Worm (Caenorhabditis elegans) whole organism, L2 larva: ENCODE results near the gene chhy-1.

Experiments
- F13H6.1 ChIP-seq: sonication (generic microtip); optimal IDR thresholded peaks from 2 replicates; lab custom pipeline; 2016; ENCODE audit warnings: missing genetic modification characterization, missing compliant biosample characterization
- Y55F3AM.14 ChIP-seq: fragments of 200-800 bp; sonication (Bioruptor generic); optimal IDR thresholded peaks from 2 replicates; lab custom pipeline; 2018; ENCODE audit warnings: mild to moderate bottlenecking, missing genetic modification characterization, missing compliant biosample characterization
- ZK546.5 ChIP-seq: sonication (generic microtip); optimal IDR thresholded peaks from 2 replicates; lab custom pipeline; 2017; ENCODE audit warnings: missing biosample characterization, missing genetic modification characterization
- alr-1 ChIP-seq: fragments of 150-350 bp; optimal IDR thresholded peaks from 2 replicates; lab custom pipeline; 2014; ENCODE audit warnings: missing biosample characterization, missing genetic modification characterization
- aly-2 ChIP-seq: fragments of 150-350 bp; optimal IDR thresholded peaks from 2 replicates; lab custom pipeline; 2014; ENCODE audit warnings: missing biosample characterization, missing genetic modification characterization
- blmp-1 ChIP-seq: sonication (generic microtip); optimal IDR thresholded peaks from 2 replicates; lab custom pipeline; 2017; ENCODE audit warnings: missing genetic modification characterization, mild to moderate bottlenecking, missing compliant biosample characterization, antibody characterized with exemption, moderate library complexity; ENCODE audit not compliant: insufficient read depth
- ceh-82 ChIP-seq: fragments of 150-350 bp; optimal IDR thresholded peaks from 2 replicates; lab custom pipeline; 2014; ENCODE audit warnings: missing biosample characterization, missing genetic modification characterization
- crh-2 ChIP-seq: sonication (generic microtip); optimal IDR thresholded peaks from 2 replicates; lab custom pipeline; 2017; ENCODE audit warnings: missing biosample characterization, missing genetic modification characterization
- egl-27 ChIP-seq: sonication (generic microtip); optimal IDR thresholded peaks from 3 replicates; lab custom pipeline; 2017; ENCODE audit warnings: missing biosample characterization, missing genetic modification reagents, missing genetic modification characterization
- elt-3 ChIP-seq: sonication (generic microtip); optimal IDR thresholded peaks from 2 replicates; lab custom pipeline; 2017; ENCODE audit warnings: missing biosample characterization, missing genetic modification characterization
- fos-1 ChIP-seq: fragments of 150-350 bp; optimal IDR thresholded peaks from 2 replicates; lab custom pipeline; 2014; ENCODE audit warnings: missing biosample characterization, missing genetic modification characterization
- gmeb-1 ChIP-seq: fragments of 150-350 bp; optimal IDR thresholded peaks from 2 replicates; lab custom pipeline; 2014; ENCODE audit warnings: missing biosample characterization, missing genetic modification characterization
- lin-11 ChIP-seq: fragments of 150-350 bp; sonication (generic microtip); optimal IDR thresholded peaks from 2 replicates; lab custom pipeline; 2014; ENCODE audit warnings: missing biosample characterization, missing genetic modification characterization, inconsistent platforms, mixed read lengths
- lin-13 ChIP-seq: fragments of 150-350 bp; optimal IDR thresholded peaks from 2 replicates; lab custom pipeline; 2014; ENCODE audit warnings: missing biosample characterization, missing genetic modification reagents, missing genetic modification characterization
- lin-39 ChIP-seq: fragments of 150-350 bp; optimal IDR thresholded peaks from 2 replicates; lab custom pipeline; 2014; ENCODE audit warnings: missing biosample characterization, missing genetic modification reagents, missing genetic modification characterization
- lsy-2 ChIP-seq, 2 experiments: fragments of 150-350 bp in 1 of 2; sonication (generic microtip) in 1 of 2; optimal IDR thresholded peaks; 2 replicates each; lab custom pipeline; 2014 to 2017; ENCODE audit warnings: missing biosample characterization in 2 of 2, missing genetic modification characterization in 2 of 2
- mbf-1 ChIP-seq: sonication (generic microtip); optimal IDR thresholded peaks from 2 replicates; lab custom pipeline; 2017; ENCODE audit warnings: missing biosample characterization, missing genetic modification characterization
- mdl-1 ChIP-seq, 2 experiments: fragments of 150-350 bp in 1 of 2; sonication (generic microtip) in 1 of 2; optimal IDR thresholded peaks; 2 replicates each; lab custom pipeline; 2017; ENCODE audit warnings: missing biosample characterization in 2 of 2, missing genetic modification characterization in 2 of 2
- nhr-10 ChIP-seq: sonication (generic microtip); optimal IDR thresholded peaks from 2 replicates; lab custom pipeline; 2017; ENCODE audit warnings: missing biosample characterization, missing genetic modification characterization
- nhr-11 ChIP-seq: fragments of 150-350 bp; optimal IDR thresholded peaks from 2 replicates; lab custom pipeline; 2014; ENCODE audit warnings: missing biosample characterization, missing genetic modification characterization
- nhr-12 ChIP-seq: fragments of 150-350 bp; optimal IDR thresholded peaks from 2 replicates; lab custom pipeline; 2014; ENCODE audit warnings: missing biosample characterization, missing genetic modification characterization
- nhr-21 ChIP-seq: fragments of 150-350 bp; optimal IDR thresholded peaks from 2 replicates; lab custom pipeline; 2014; ENCODE audit warnings: missing biosample characterization, missing genetic modification characterization
- nhr-23 ChIP-seq: fragments of 150-350 bp; optimal IDR thresholded peaks from 2 replicates; lab custom pipeline; 2014; ENCODE audit warnings: missing biosample characterization, missing genetic modification reagents, missing genetic modification characterization
- nhr-237 ChIP-seq: fragments of 150-350 bp; optimal IDR thresholded peaks from 2 replicates; lab custom pipeline; 2014; ENCODE audit warnings: missing biosample characterization, missing genetic modification characterization
- nhr-25 ChIP-seq: fragments of 150-350 bp; sonication (generic microtip); optimal IDR thresholded peaks from 3 replicates; lab custom pipeline; 2014; ENCODE audit warnings: missing biosample characterization, missing genetic modification characterization
- nhr-6 ChIP-seq: fragments of 150-350 bp; optimal IDR thresholded peaks from 2 replicates; lab custom pipeline; 2014; ENCODE audit warnings: missing biosample characterization, missing genetic modification characterization
- nhr-77 ChIP-seq: fragments of 150-350 bp; optimal IDR thresholded peaks from 2 replicates; lab custom pipeline; 2014; ENCODE audit warnings: missing biosample characterization, missing genetic modification characterization
- peb-1 ChIP-seq: fragments of 150-350 bp; optimal IDR thresholded peaks from 2 replicates; lab custom pipeline; 2014; ENCODE audit warnings: missing biosample characterization, missing genetic modification characterization
- sem-4 ChIP-seq: fragments of 150-350 bp; optimal IDR thresholded peaks from 2 replicates; lab custom pipeline; 2014; ENCODE audit warnings: missing biosample characterization, missing genetic modification reagents, missing genetic modification characterization
- sma-3 ChIP-seq: sonication (generic microtip); optimal IDR thresholded peaks from 2 replicates; lab custom pipeline; 2016; ENCODE audit warnings: missing genetic modification reagents, missing genetic modification characterization, missing compliant biosample characterization
- sma-9 ChIP-seq, 2 experiments: fragments of 150-350 bp in 1 of 2; sonication (generic microtip) in 1 of 2; optimal IDR thresholded peaks; 2 replicates each; lab custom pipeline; 2014 to 2016; ENCODE audit warnings: missing genetic modification characterization in 2 of 2, mild to moderate bottlenecking in 1 of 2, missing biosample characterization in 1 of 2, missing compliant biosample characterization in 1 of 2, missing genetic modification reagents in 1 of 2, moderate library complexity in 1 of 2
- snpc-4 ChIP-seq: fragments of 150-350 bp; optimal IDR thresholded peaks from 2 replicates; lab custom pipeline; 2014; ENCODE audit warnings: missing biosample characterization, missing genetic modification characterization
- unc-39 ChIP-seq: fragments of 150-350 bp; optimal IDR thresholded peaks from 2 replicates; lab custom pipeline; 2014; ENCODE audit warnings: missing biosample characterization, missing genetic modification characterization
- zag-1 ChIP-seq: fragments of 150-350 bp; optimal IDR thresholded peaks from 2 replicates; lab custom pipeline; 2014; ENCODE audit warnings: missing biosample characterization, missing genetic modification characterization
- ztf-1 ChIP-seq: fragments of 200-800 bp; sonication (Bioruptor generic); conservative IDR thresholded peaks from 2 replicates; pipeline ENCODE4 v1.3.6; 2022; ENCODE audit warnings: missing genetic modification characterization, missing compliant biosample characterization

chhy-1 gene

ce11 chrII:8630088-8630487 lies 12.7 kb upstream of the chhy-1 start, which contains the start of gene T22C8.6:
T22C8.6 (minus strand) TSS chrII:8630281.
- TF ChIP-seq fos-1 (tag; lab: Kevin White, UChicago) (no peak), blmp-1 (tag; lab: Kevin White, UChicago) (peak; percentile 17)

ce11 chrII:8627907-8628306 lies 10.5 kb upstream of the chhy-1 start:
- TF ChIP-seq aly-2 (no peak), crh-2 (tag; lab: Kevin White, UChicago) (no peak), zag-1 (no peak), sem-4 (no peak), nhr-77 (tag; lab: Kevin White, UChicago) (no peak), mbf-1 (tag; lab: Kevin White, UChicago) (no peak), nhr-12 (tag; lab: Kevin White, UChicago) (no peak), gmeb-1 (no peak), peb-1 (tag; lab: Kevin White, UChicago) (no peak), egl-27 (no peak), lin-39 (no peak), ztf-1 (no peak), sma-3 (no peak), lin-11 (tag; lab: Kevin White, UChicago) (no peak), nhr-10 (tag; lab: Kevin White, UChicago) (no peak)

DNA sequence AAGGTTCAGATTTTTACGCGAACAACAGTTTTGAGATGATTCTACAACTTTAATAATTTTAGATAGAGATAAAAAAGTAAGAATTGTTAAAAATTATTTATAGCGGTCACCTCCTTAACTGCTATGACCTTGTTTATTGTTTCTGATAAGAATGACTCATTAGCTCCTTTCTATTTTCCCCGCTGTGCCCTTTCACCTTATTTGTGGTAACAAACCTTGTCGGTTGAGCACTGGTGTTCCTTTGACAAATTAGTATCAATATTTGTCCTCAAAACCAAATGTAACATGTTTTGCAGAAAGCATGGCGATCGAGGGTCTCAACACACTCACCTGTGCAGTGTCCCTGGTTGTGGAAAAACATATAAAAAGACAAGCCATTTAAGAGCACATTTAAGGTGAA lies 9.2 kb upstream of the chhy-1 start:
- TF ChIP-seq nhr-12 (tag; lab: Kevin White, UChicago) (no peak), unc-39 (tag; lab: Kevin White, UChicago) (no peak), lin-13 (GFP tag; lab: Kevin White, UChicago) (no peak), nhr-10 (tag; lab: Kevin White, UChicago) (no peak)
- TF ChIP-seq, all 48 proteins: peak for 0

DNA sequence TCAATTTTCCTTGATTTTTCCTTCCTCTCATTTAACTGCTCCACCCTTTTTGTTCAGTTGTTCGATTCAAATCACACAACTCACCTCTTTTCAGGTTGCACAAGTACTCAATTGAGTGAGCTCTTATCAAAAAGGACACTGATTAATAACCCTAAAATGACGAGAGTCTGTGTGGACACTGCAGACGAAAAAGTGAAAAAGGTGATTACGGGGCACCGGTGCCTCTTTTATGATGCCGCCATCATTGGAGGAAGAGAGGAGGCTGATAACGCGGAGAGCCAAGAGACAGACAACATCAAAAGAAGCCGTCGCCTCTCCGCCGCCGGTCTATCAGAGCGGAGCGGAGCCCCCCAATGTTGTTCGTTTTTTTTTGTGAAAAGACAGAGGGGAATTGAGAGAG lies 7.7 kb upstream of the chhy-1 start, which contains the start of gene sptf-2:
Gene sptf-2 (plus strand): TSS at position 297 of the 400 bp plus-strand sequence.
- TF ChIP-seq nhr-77 (tag; lab: Kevin White, UChicago) = no peak
- no peak for TF ChIP-seq nhr-21 (tag; lab: Kevin White, UChicago)
- TF ChIP-seq nhr-11 (tag; lab: Kevin White, UChicago) = no peak
- TF ChIP-seq F13H6.1 (tag; lab: Kevin White, UChicago) = peak; percentile 5
- no peak for TF ChIP-seq nhr-237 (tag; lab: Kevin White, UChicago)
- no peak for TF ChIP-seq nhr-12 (tag; lab: Kevin White, UChicago)
- no peak for TF ChIP-seq nhr-25 (tag; lab: Kevin White, UChicago)
- TF ChIP-seq ZK546.5 (tag; lab: Kevin White, UChicago) = no peak
- TF ChIP-seq elt-3 (tag; lab: Kevin White, UChicago) = no peak
- TF ChIP-seq mdl-1 (tag; optimal IDR thresholded peaks at IDR 0.05; lab: Kevin White, UChicago) = no peak
- TF ChIP-seq aly-2 = no peak
- no peak for TF ChIP-seq snpc-4 (tag; lab: Kevin White, UChicago)
- no peak for TF ChIP-seq alr-1 (tag; lab: Kevin White, UChicago)
- no peak for TF ChIP-seq lsy-2 (tag; optimal IDR thresholded peaks at IDR 0.05; lab: Kevin White, UChicago)
- peak; percentile 97 for TF ChIP-seq fos-1 (tag; lab: Kevin White, UChicago)
- no peak for TF ChIP-seq blmp-1 (tag; lab: Kevin White, UChicago)
- TF ChIP-seq Y55F3AM.14 = no peak
- no peak for TF ChIP-seq egl-27
- TF ChIP-seq nhr-23 = no peak
- no peak for TF ChIP-seq unc-39 (tag; lab: Kevin White, UChicago)
- no peak for TF ChIP-seq lin-11 (tag; lab: Kevin White, UChicago)
- TF ChIP-seq gmeb-1 = peak; percentile 9
- no peak for TF ChIP-seq nhr-6 (tag; lab: Kevin White, UChicago)
- no peak for TF ChIP-seq ztf-1
- TF ChIP-seq ceh-82 (tag; lab: Kevin White, UChicago) = no peak
- peak; percentile 1 for TF ChIP-seq sma-9 (GFP tag; optimal IDR thresholded peaks at IDR 0.05; lab: Kevin White, UChicago)
- no peak for TF ChIP-seq sma-9 (tag; optimal IDR thresholded peaks at IDR 0.05; lab: Kevin White, UChicago)
- TF ChIP-seq sma-3 = no peak
- peak; percentile 29 for TF ChIP-seq crh-2 (tag; lab: Kevin White, UChicago)
- no peak for TF ChIP-seq nhr-10 (tag; lab: Kevin White, UChicago)
